Fruit fly (Drosophila melanogaster) whole organism, embryonic: ENCODE data around the gene eEF1delta.

Source experiments
- CG1024 ChIP-seq: fragments of 200-800 bp; sonication (Bioruptor generic); IDR thresholded peaks from 2 replicates; pipeline ENCODE4 v1.3.6; 2022; ENCODE audit warnings: missing biosample characterization, missing genetic modification characterization
- CG10267 ChIP-seq: fragments of 200-800 bp; sonication (Bioruptor generic); optimal IDR thresholded peaks from 2 replicates; lab custom pipeline; 2018; ENCODE audit warnings: missing biosample characterization, mild to moderate bottlenecking, missing genetic modification characterization, moderate library complexity
- CG11093 ChIP-seq: fragments of 200-800 bp; sonication (Bioruptor generic); IDR thresholded peaks from 3 replicates; pipeline ENCODE4 v1.3.6; 2022; ENCODE audit warnings: missing biosample characterization, missing genetic modification characterization
- CG11560 ChIP-seq: fragments of 200-800 bp; sonication (Bioruptor generic); IDR thresholded peaks from 3 replicates; pipeline ENCODE4 v1.3.6; 2022; ENCODE audit warnings: missing biosample characterization, missing genetic modification characterization
- CG12236 ChIP-seq: fragments of 200-800 bp; sonication (Bioruptor generic); optimal IDR thresholded peaks from 2 replicates; lab custom pipeline; 2016; ENCODE audit warnings: missing biosample characterization, missing genetic modification characterization
- CG12659 ChIP-seq: fragments of 200-800 bp; sonication (Bioruptor generic); optimal IDR thresholded peaks from 3 replicates; lab custom pipeline; 2017; ENCODE audit warnings: mild to moderate bottlenecking, missing biosample characterization, missing genetic modification reagents, missing genetic modification characterization
- CG15269 ChIP-seq: fragments of 200-800 bp; sonication (Bioruptor generic); optimal IDR thresholded peaks from 2 replicates; lab custom pipeline; 2018; ENCODE audit warnings: missing biosample characterization, mild to moderate bottlenecking, missing genetic modification characterization, moderate library complexity
- CG16813 ChIP-seq: fragments of 200-800 bp; sonication (Bioruptor generic); IDR thresholded peaks from 3 replicates; pipeline ENCODE4 v1.3.6; 2022; ENCODE audit warnings: missing biosample characterization, missing genetic modification characterization; ENCODE audit not compliant: partially characterized antibody
- CG17361 ChIP-seq: fragments of 200-800 bp; sonication (Bioruptor generic); IDR thresholded peaks from 3 replicates; pipeline ENCODE4 v1.3.6; 2022; ENCODE audit warnings: missing biosample characterization, missing genetic modification characterization
- CG18476 ChIP-seq: fragments of 200-800 bp; sonication (Bioruptor generic); optimal IDR thresholded peaks from 2 replicates; lab custom pipeline; 2016; ENCODE audit warnings: missing biosample characterization, mild to moderate bottlenecking, missing genetic modification characterization
- CG2116 ChIP-seq: fragments of 200-800 bp; sonication (Bioruptor generic); optimal IDR thresholded peaks from 3 replicates; lab custom pipeline; 2018; ENCODE audit warnings: missing biosample characterization, mild to moderate bottlenecking, missing genetic modification characterization
- CG2120 ChIP-seq: fragments of 200-800 bp; sonication (Bioruptor generic); optimal IDR thresholded peaks from 3 replicates; lab custom pipeline; 2016; ENCODE audit warnings: missing biosample characterization, missing genetic modification characterization
- CG2712 ChIP-seq: fragments of 200-800 bp; optimal IDR thresholded peaks from 3 replicates; lab custom pipeline; 2019; ENCODE audit warnings: missing biosample characterization, mild to moderate bottlenecking, missing genetic modification characterization, moderate library complexity
- CG2875 ChIP-seq: fragments of 200-800 bp; sonication (Bioruptor generic); optimal IDR thresholded peaks from 2 replicates; lab custom pipeline; 2017; ENCODE audit warnings: missing biosample characterization, mild to moderate bottlenecking, missing genetic modification characterization, missing genetic modification reagents
- CG33557 ChIP-seq: fragments of 200-800 bp; sonication (Bioruptor generic); optimal IDR thresholded peaks from 2 replicates; lab custom pipeline; 2019; ENCODE audit warnings: missing biosample characterization, mild to moderate bottlenecking, missing genetic modification characterization, moderate library complexity
- CG34422 ChIP-seq: fragments of 200-800 bp; sonication (Bioruptor generic); IDR thresholded peaks from 3 replicates; pipeline ENCODE4 v1.3.6; 2022; ENCODE audit warnings: missing biosample characterization, missing genetic modification characterization
- CG4424 ChIP-seq: fragments of 200-800 bp; sonication (Bioruptor generic); optimal IDR thresholded peaks from 3 replicates; lab custom pipeline; 2016; ENCODE audit warnings: missing biosample characterization, missing genetic modification characterization
- CG6683 ChIP-seq: fragments of 200-800 bp; sonication (Bioruptor generic); optimal IDR thresholded peaks from 2 replicates; lab custom pipeline; 2017; ENCODE audit warnings: missing biosample characterization, mild to moderate bottlenecking, missing genetic modification characterization, missing genetic modification reagents
- CG7372 ChIP-seq: fragments of 200-800 bp; sonication (Bioruptor generic); IDR thresholded peaks from 2 replicates; pipeline ENCODE4 v1.3.6; 2022; ENCODE audit warnings: missing biosample characterization, missing genetic modification characterization
- CG8089 ChIP-seq: fragments of 200-800 bp; sonication (Bioruptor generic); optimal IDR thresholded peaks from 3 replicates; lab custom pipeline; 2016; ENCODE audit warnings: missing biosample characterization, missing genetic modification characterization
- CG8924 ChIP-seq: fragments of 200-800 bp; optimal IDR thresholded peaks from 3 replicates; lab custom pipeline; 2019; ENCODE audit warnings: missing biosample characterization, mild to moderate bottlenecking, missing genetic modification characterization, moderate library complexity
- D19B ChIP-seq: fragments of 200-800 bp; sonication (Bioruptor generic); optimal IDR thresholded peaks from 2 replicates; lab custom pipeline; 2017; ENCODE audit warnings: missing biosample characterization, mild to moderate bottlenecking, missing genetic modification characterization
- Dref ChIP-seq: fragments of 200-800 bp; sonication (Bioruptor generic); IDR thresholded peaks from 2 replicates; pipeline ENCODE4 v1.3.6; 2022; ENCODE audit warnings: missing biosample characterization, missing genetic modification characterization
- Ets97D ChIP-seq: fragments of 200-800 bp; sonication (Bioruptor generic); optimal IDR thresholded peaks from 3 replicates; lab custom pipeline; 2016; ENCODE audit warnings: missing biosample characterization, missing genetic modification characterization
- HmgZ ChIP-seq: fragments of 200-800 bp; sonication (Bioruptor generic); optimal IDR thresholded peaks from 2 replicates; lab custom pipeline; 2018; ENCODE audit warnings: missing biosample characterization, mild to moderate bottlenecking, missing genetic modification characterization
- Hsf ChIP-seq: fragments of 200-800 bp; sonication (Bioruptor generic); optimal IDR thresholded peaks from 3 replicates; lab custom pipeline; 2016; ENCODE audit warnings: missing biosample characterization, missing genetic modification characterization
- Med ChIP-seq: fragments of 200-800 bp; sonication (Bioruptor generic); peaks from one replicate; lab custom pipeline; 2016; ENCODE audit warnings: missing biosample characterization, missing genetic modification characterization, mild to moderate bottlenecking, inconsistent platforms, moderate library complexity
- NC2α ChIP-seq: fragments of 200-800 bp; sonication (Bioruptor generic); optimal IDR thresholded peaks from 2 replicates; lab custom pipeline; 2016; ENCODE audit warnings: missing biosample characterization, missing genetic modification characterization
- Oli ChIP-seq: fragments of 200-800 bp; sonication (Bioruptor generic); optimal IDR thresholded peaks from 2 replicates; lab custom pipeline; 2018; ENCODE audit warnings: missing biosample characterization, mild to moderate bottlenecking, missing genetic modification characterization, moderate library complexity
- Opbp ChIP-seq: fragments of 200-800 bp; sonication (Bioruptor generic); IDR thresholded peaks from 3 replicates; pipeline ENCODE4 v1.3.6; 2022; ENCODE audit warnings: missing biosample characterization, missing genetic modification characterization; ENCODE audit not compliant: partially characterized antibody
- Sin3A ChIP-seq: fragments of >200 bp; optimal IDR thresholded peaks from 2 replicates; lab custom pipeline; 2018
- ash1 ChIP-seq: fragments of 200-800 bp; sonication (Bioruptor generic); optimal IDR thresholded peaks from 2 replicates; lab custom pipeline; 2018; ENCODE audit warnings: missing biosample characterization, mild to moderate bottlenecking, missing genetic modification characterization
- ato ChIP-seq: fragments of 200-800 bp; sonication (Bioruptor generic); IDR thresholded peaks from 2 replicates; pipeline ENCODE4 v1.3.6; 2022; ENCODE audit warnings: missing biosample characterization, missing genetic modification characterization; ENCODE audit not compliant: partially characterized antibody
- btn ChIP-seq: fragments of 200-800 bp; sonication (Bioruptor generic); optimal IDR thresholded peaks from 2 replicates; lab custom pipeline; 2016; ENCODE audit warnings: missing biosample characterization, missing genetic modification characterization
- dmrt11E ChIP-seq: fragments of 200-800 bp; sonication (Bioruptor generic); optimal IDR thresholded peaks from 3 replicates; lab custom pipeline; 2018; ENCODE audit warnings: missing biosample characterization, mild to moderate bottlenecking, missing genetic modification characterization, moderate library complexity
- gcm2 ChIP-seq: fragments of 200-800 bp; sonication (Bioruptor generic); optimal IDR thresholded peaks from 2 replicates; lab custom pipeline; 2016; ENCODE audit warnings: missing biosample characterization, missing genetic modification characterization
- insv ChIP-seq, 2 experiments: fragments of 200-800 bp; sonication (Bioruptor generic); optimal IDR thresholded peaks; 3 replicates each; lab custom pipeline; 2016 to 2018; ENCODE audit warnings: missing biosample characterization in 2 of 2, missing genetic modification characterization in 2 of 2
- lilli ChIP-seq: fragments of 200-800 bp; sonication (Bioruptor generic); optimal IDR thresholded peaks from 3 replicates; lab custom pipeline; 2016; ENCODE audit warnings: missing biosample characterization, missing genetic modification characterization
- lola ChIP-seq, 3 experiments: fragments of >200 bp in 2 of 3; fragments of 200-800 bp in 1 of 3; sonication (Bioruptor generic) in 1 of 3; optimal IDR thresholded peaks; 2 replicates each; lab custom pipeline; 2017 to 2019; ENCODE audit warnings: missing biosample characterization in 3 of 3, missing genetic modification characterization in 3 of 3, mild to moderate bottlenecking in 1 of 3, moderate library complexity in 1 of 3
- lov ChIP-seq, 2 experiments: fragments of 200-800 bp in 1 of 2; fragments of >200 bp in 1 of 2; sonication (Bioruptor generic) in 1 of 2; IDR thresholded peaks in 1 of 2; optimal IDR thresholded peaks in 1 of 2; 2 replicates in 1 of 2; 3 replicates in 1 of 2; pipeline versions ENCODE4 v1.3.6 to Lab custom; 2017 to 2022; ENCODE audit warnings: missing biosample characterization in 1 of 2, missing genetic modification characterization in 1 of 2
- luna ChIP-seq: fragments of 200-800 bp; sonication (Bioruptor generic); optimal IDR thresholded peaks from 2 replicates; lab custom pipeline; 2016; ENCODE audit warnings: missing biosample characterization, missing genetic modification characterization
- phol ChIP-seq: fragments of 200-800 bp; sonication (Bioruptor generic); optimal IDR thresholded peaks from 3 replicates; lab custom pipeline; 2018; ENCODE audit warnings: missing biosample characterization, mild to moderate bottlenecking, missing genetic modification characterization, moderate library complexity
- pnt ChIP-seq: fragments of 200-800 bp; sonication (Bioruptor generic); optimal IDR thresholded peaks from 3 replicates; lab custom pipeline; 2016; ENCODE audit warnings: missing biosample characterization, missing genetic modification characterization
- so ChIP-seq: fragments of 200-800 bp; sonication (Bioruptor generic); IDR thresholded peaks from 3 replicates; pipeline ENCODE4 v1.3.6; 2022; ENCODE audit warnings: missing biosample characterization, missing genetic modification characterization
- stwl ChIP-seq: fragments of 200-800 bp; sonication (Bioruptor generic); optimal IDR thresholded peaks from 3 replicates; lab custom pipeline; 2018; ENCODE audit warnings: missing biosample characterization, mild to moderate bottlenecking, missing genetic modification characterization, moderate library complexity
- unc-4 ChIP-seq: fragments of 200-800 bp; sonication (Bioruptor generic); IDR thresholded peaks from 2 replicates; pipeline ENCODE4 v1.3.6; 2022; ENCODE audit warnings: missing biosample characterization, missing genetic modification characterization; ENCODE audit not compliant: partially characterized antibody
- zen ChIP-seq: fragments of 200-800 bp; sonication (Bioruptor generic); optimal IDR thresholded peaks from 3 replicates; lab custom pipeline; 2018; ENCODE audit warnings: missing biosample characterization, mild to moderate bottlenecking, missing genetic modification characterization, moderate library complexity

eEF1delta gene

dm6 chr2L:10220501-10221386 is 11.6 kb upstream of the eEF1delta start, which contains the start of the genes Npc1a and Prosalpha6 (continued):
- TF ChIP-seq luna (GFP tag; lab: Kevin White, UChicago) (peak; percentile 2), gcm2 (GFP tag; lab: Kevin White, UChicago) (peak; percentile 1), ato (GFP tag; lab: Robert Waterston, UW) (peak; percentile 57; the same call in 1 of the 2 replicates), Med (GFP tag; lab: Kevin White, UChicago) (peak; percentile 79), CG8089 (GFP tag; lab: Kevin White, UChicago) (no peak), CG17361 (GFP tag; lab: Robert Waterston, UW) (peak; percentile 68; the same call in 1 of the 3 replicates), btn (GFP tag; lab: Kevin White, UChicago) (no peak), Sin3A (peak; percentile 47), zen (peak; percentile 70), CG10267 (tag; lab: Kevin White, UChicago) (peak; percentile 20), CG8924 (peak; percentile 47), unc-4 (GFP tag; lab: Robert Waterston, UW) (peak; percentile 67), CG2120 (peak; percentile 36), insv (GFP tag; optimal IDR thresholded peaks at IDR 0.05; lab: Kevin White, UChicago) (peak in 1 of 2 experiments; percentile 58), CG2116 (GFP tag; lab: Kevin White, UChicago) (peak; percentile 78), HmgZ (peak; percentile 22), CG34422 (GFP tag; lab: Robert Waterston, UW) (peak; percentile 34; the same call in 1 of the 3 replicates), so (GFP tag; lab: Robert Waterston, UW) (peak; percentile 39; the same call in 1 of the 3 replicates), CG6683 (no peak), lov (optimal IDR thresholded peaks at IDR 0.05; lab: Kevin White, UChicago) (no peak), lov (GFP tag; IDR thresholded peaks at IDR 0.05; lab: Robert Waterston, UW) (no peak), CG11093 (GFP tag; lab: Robert Waterston, UW) (no peak), Dref (peak; percentile 79), phol (tag; lab: Kevin White, UChicago) (peak; percentile 61), CG2712 (peak; percentile 51), CG15269 (tag; lab: Kevin White, UChicago) (no peak), lola (GFP tag; optimal IDR thresholded peaks at IDR 0.05; lab: Kevin White, UChicago) (peak in 1 of 3 experiments; percentile 31), CG33557 (GFP tag; lab: Kevin White, UChicago) (peak; percentile 6), CG7372 (GFP tag; lab: Robert Waterston, UW) (no peak), CG11560 (tag; lab: Robert Waterston, UW) (peak; percentile 91; the same call in 2 of the 3 replicates), stwl (peak; percentile 34), CG2875 (GFP tag; lab: Kevin White, UChicago) (no peak), CG12236 (GFP tag; lab: Kevin White, UChicago) (no peak), D19B (GFP tag; lab: Kevin White, UChicago) (peak; percentile 11), lilli (peak; percentile 28), CG1024 (GFP tag; lab: Robert Waterston, UW) (peak; percentile 70), CG16813 (GFP tag; lab: Robert Waterston, UW) (peak; percentile 71; the same call in 2 of the 3 replicates), Ets97D (GFP tag; lab: Kevin White, UChicago) (peak; percentile 68), Oli (tag; lab: Kevin White, UChicago) (no peak), dmrt11E (tag; lab: Kevin White, UChicago) (peak; percentile 32), CG18476 (peak; percentile 7), NC2α (GFP tag; lab: Kevin White, UChicago) (peak; percentile 25), pnt (GFP tag; lab: Kevin White, UChicago) (no peak), Opbp (peak; percentile 77; the same call in 2 of the 3 replicates), CG12659 (peak; percentile 63), Hsf (peak; percentile 46), ash1 (no peak), CG4424 (GFP tag; lab: Kevin White, UChicago) (peak; percentile 8)
